Fruit fly (Drosophila melanogaster) whole organism, adult: ENCODE measurements around the gene CG18088.

Source experiments
- CG1620 ChIP-seq: fragments of 200-800 bp; sonication (Bioruptor generic); optimal IDR thresholded peaks from 2 replicates; lab custom pipeline; 2016; ENCODE audit warnings: missing biosample characterization, missing genetic modification characterization
- CG5204 ChIP-seq: fragments of 200-800 bp; sonication (Bioruptor generic); optimal IDR thresholded peaks from 2 replicates; lab custom pipeline; 2016; ENCODE audit warnings: missing biosample characterization, missing genetic modification characterization
- cic ChIP-seq: fragments of 200-800 bp; sonication (Bioruptor generic); optimal IDR thresholded peaks from 2 replicates; lab custom pipeline; 2017; ENCODE audit warnings: missing biosample characterization, mild to moderate bottlenecking, missing genetic modification characterization, moderate library complexity

- TF ChIP-seq CG5204 (GFP tag; lab: Kevin White, UChicago) (no peak), CG1620 (GFP tag; lab: Kevin White, UChicago) (no peak), cic (GFP tag; lab: Kevin White, UChicago) (no peak)
Measured at dm6 chr2L:8923405-8923804, 43.9 kb upstream of the CG18088 start.
